Fruit fly (Drosophila melanogaster): ENCODE measurements around the gene CG9636.

CG9636 gene

dm6 chr3R:8239472-8240301 lies 3.9 kb downstream of the CG9636 start (continued):
- TF ChIP-seq al (GFP tag; IDR thresholded peaks at IDR 0.05): peak; percentile 66
- no peak for TF ChIP-seq Lim3 (GFP tag; IDR thresholded peaks at IDR 0.05)
- peak; percentile 80 for TF ChIP-seq CG3407 (GFP tag; optimal IDR thresholded peaks at IDR 0.05)
- peak; percentile 84 for TF ChIP-seq ATbp (GFP tag; optimal IDR thresholded peaks at IDR 0.05)
- TF ChIP-seq CG8944 (GFP tag; optimal IDR thresholded peaks at IDR 0.05): peak; percentile 56
- peak; percentile 93 for TF ChIP-seq CG31441 (GFP tag; IDR thresholded peaks at IDR 0.05)
- peak; percentile 75 for TF ChIP-seq cato (GFP tag; optimal IDR thresholded peaks at IDR 0.05; ENCODE audit: borderline replicate concordance)
- peak; percentile 50 for TF ChIP-seq tup (GFP tag; optimal IDR thresholded peaks at IDR 0.05)
- TF ChIP-seq CG3281 (GFP tag; optimal IDR thresholded peaks at IDR 0.05): peak; percentile 96
- peak; percentile 92 for TF ChIP-seq sug (tag; optimal IDR thresholded peaks at IDR 0.05)
- no peak for TF ChIP-seq toy (GFP tag; IDR thresholded peaks at IDR 0.05)
- TF ChIP-seq lab (GFP tag; optimal IDR thresholded peaks at IDR 0.05): peak; percentile 89
- peak; percentile 62; the same call in 1 of the 3 replicates for TF ChIP-seq CG11560 (tag; IDR thresholded peaks at IDR 0.05)
- no peak for TF ChIP-seq HmgD (GFP tag; optimal IDR thresholded peaks at IDR 0.05)
- TF ChIP-seq Neu2 (GFP tag; optimal IDR thresholded peaks at IDR 0.05; ENCODE audit: borderline replicate concordance): peak; percentile 46
- TF ChIP-seq hbn (GFP tag; IDR thresholded peaks at IDR 0.05; ENCODE audit: partially characterized antibody): no peak
- TF ChIP-seq CG16813 (GFP tag; IDR thresholded peaks at IDR 0.05; ENCODE audit: partially characterized antibody): no peak
- TF ChIP-seq sens (GFP tag): peak; percentile 98
- peak; percentile 91 for TF ChIP-seq CG15011 (GFP tag; optimal IDR thresholded peaks at IDR 0.05)
- TF ChIP-seq dmrt99B (tag; optimal IDR thresholded peaks at IDR 0.05): peak; percentile 92
- TF ChIP-seq CG4730 (GFP tag; IDR thresholded peaks at IDR 0.05): peak; percentile 32; the same call in 1 of the 2 replicates
- TF ChIP-seq Tbp (GFP tag; optimal IDR thresholded peaks at IDR 0.05): no peak
- TF ChIP-seq Asciz (GFP tag; optimal IDR thresholded peaks at IDR 0.05): peak; percentile 94
- peak; percentile 76; the same call in 1 of the 3 replicates for TF ChIP-seq zfh1 (GFP tag; IDR thresholded peaks at IDR 0.05)
- TF ChIP-seq CG1647 (GFP tag; optimal IDR thresholded peaks at IDR 0.05): peak; percentile 47
- no peak for TF ChIP-seq Trl (optimal IDR thresholded peaks at IDR 0.05)
- TF ChIP-seq Trl (GFP tag; optimal IDR thresholded peaks at IDR 0.05): peak; percentile 75
- peak; percentile 73 for TF ChIP-seq Drgx (GFP tag; IDR thresholded peaks at IDR 0.05)
- no peak for TF ChIP-seq ash1 (GFP tag; optimal IDR thresholded peaks at IDR 0.05)
- peak; percentile 45 for TF ChIP-seq NC2α (GFP tag; optimal IDR thresholded peaks at IDR 0.05)
- peak; percentile 83 for TF ChIP-seq CG13624 (GFP tag; optimal IDR thresholded peaks at IDR 0.05)
- TF ChIP-seq CG32772 (GFP tag; IDR thresholded peaks at IDR 0.05): 0 out of 2 replicates have a peak, but pooled peaks have one; percentile 39
- TF ChIP-seq Jarid2 (GFP tag; optimal IDR thresholded peaks at IDR 0.05): peak; percentile 73
- peak; percentile 87 for TF ChIP-seq tap (tag; optimal IDR thresholded peaks at IDR 0.05)
- TF ChIP-seq oc (tag; optimal IDR thresholded peaks at IDR 0.05): peak; percentile 81
- peak; percentile 22 for TF ChIP-seq CG9876 (GFP tag; optimal IDR thresholded peaks at IDR 0.05)
- no peak for TF ChIP-seq zen2 (GFP tag; IDR thresholded peaks at IDR 0.05; ENCODE audit: partially characterized antibody)
- TF ChIP-seq Sin3A (optimal IDR thresholded peaks at IDR 0.05): no peak
- TF ChIP-seq CG8924 (tag; optimal IDR thresholded peaks at IDR 0.05): peak; percentile 95
- TF ChIP-seq Blimp-1 (GFP tag; optimal IDR thresholded peaks at IDR 0.05): peak; percentile 82
- TF ChIP-seq CG8478 (optimal IDR thresholded peaks at IDR 0.05): no peak
- TF ChIP-seq jigr1 (GFP tag; IDR thresholded peaks at IDR 0.05): no peak
- TF ChIP-seq chn (GFP tag; optimal IDR thresholded peaks at IDR 0.05): peak; percentile 63
- peak; percentile 50; the same call in 1 of the 2 replicates for TF ChIP-seq sens-2 (GFP tag; IDR thresholded peaks at IDR 0.05)
- peak; percentile 78 for TF ChIP-seq Chrac-16 (GFP tag; optimal IDR thresholded peaks at IDR 0.05)
- TF ChIP-seq CG9609 (GFP tag; optimal IDR thresholded peaks at IDR 0.05): peak; percentile 75
- TF ChIP-seq Dbx (GFP tag; IDR thresholded peaks at IDR 0.05): peak; percentile 41; the same call in 1 of the 3 replicates
- TF ChIP-seq CG12299 (tag; optimal IDR thresholded peaks at IDR 0.05): peak; percentile 86
- TF ChIP-seq CG4404 (GFP tag; IDR thresholded peaks at IDR 0.05): peak; percentile 56
- TF ChIP-seq CG13775 (GFP tag; optimal IDR thresholded peaks at IDR 0.05): peak; percentile 96

All from whole organism, embryonic.